Worm (Caenorhabditis elegans) whole organism, L4 larva: Measurements from ENCODE around the gene K10H10.9.

Experiments
- lin-38 ChIP-seq: fragments of 200-800 bp; sonication (Bioruptor generic); IDR thresholded peaks from 2 replicates; pipeline ENCODE4 v1.3.6; 2022; ENCODE audit warnings: missing genetic modification reagents, missing genetic modification characterization, missing compliant biosample characterization
- lsy-2 ChIP-seq, 2 experiments: fragments of 150-350 bp in 1 of 2; sonication (generic microtip) in 1 of 2; optimal IDR thresholded peaks; 2 replicates each; lab custom pipeline; 2014 to 2017; ENCODE audit warnings: missing biosample characterization in 2 of 2, missing genetic modification characterization in 2 of 2
- zag-1 ChIP-seq: fragments of 150-350 bp; optimal IDR thresholded peaks from 2 replicates; lab custom pipeline; 2014; ENCODE audit warnings: missing biosample characterization, missing genetic modification characterization

ce11 chrII:14523070-14523572 lies 8.2 kb upstream of the K10H10.9 start, which contains the start of gene btb-20:
- TF ChIP-seq lin-38 (no peak), lsy-2 (tag; optimal IDR thresholded peaks at IDR 0.05; lab: Kevin White, UChicago) (no peak), zag-1 (tag; lab: Kevin White, UChicago) (no peak)
